Worm (Caenorhabditis elegans) whole organism, L2 larva: Measurements from ENCODE around the gene C25F6.1.

Experiments used
- C34F6.9 ChIP-seq: fragments of 150-350 bp; optimal IDR thresholded peaks from 2 replicates; lab custom pipeline; 2014; ENCODE audit warnings: missing biosample characterization, missing genetic modification characterization
- F13H6.1 ChIP-seq: sonication (generic microtip); optimal IDR thresholded peaks from 2 replicates; lab custom pipeline; 2016; ENCODE audit warnings: missing genetic modification characterization, missing compliant biosample characterization
- Y55F3AM.14 ChIP-seq: fragments of 200-800 bp; sonication (Bioruptor generic); optimal IDR thresholded peaks from 2 replicates; lab custom pipeline; 2018; ENCODE audit warnings: mild to moderate bottlenecking, missing genetic modification characterization, missing compliant biosample characterization
- ZK546.5 ChIP-seq: sonication (generic microtip); optimal IDR thresholded peaks from 2 replicates; lab custom pipeline; 2017; ENCODE audit warnings: missing biosample characterization, missing genetic modification characterization
- alr-1 ChIP-seq: fragments of 150-350 bp; optimal IDR thresholded peaks from 2 replicates; lab custom pipeline; 2014; ENCODE audit warnings: missing biosample characterization, missing genetic modification characterization
- blmp-1 ChIP-seq: sonication (generic microtip); optimal IDR thresholded peaks from 2 replicates; lab custom pipeline; 2017; ENCODE audit warnings: missing genetic modification characterization, mild to moderate bottlenecking, missing compliant biosample characterization, antibody characterized with exemption, moderate library complexity; ENCODE audit not compliant: insufficient read depth
- ceh-16 ChIP-seq: fragments of 150-350 bp; optimal IDR thresholded peaks from 2 replicates; lab custom pipeline; 2014; ENCODE audit warnings: missing biosample characterization, missing genetic modification characterization
- ceh-82 ChIP-seq: fragments of 150-350 bp; optimal IDR thresholded peaks from 2 replicates; lab custom pipeline; 2014; ENCODE audit warnings: missing biosample characterization, missing genetic modification characterization
- crh-2 ChIP-seq: sonication (generic microtip); optimal IDR thresholded peaks from 2 replicates; lab custom pipeline; 2017; ENCODE audit warnings: missing biosample characterization, missing genetic modification characterization
- egl-27 ChIP-seq: sonication (generic microtip); optimal IDR thresholded peaks from 3 replicates; lab custom pipeline; 2017; ENCODE audit warnings: missing biosample characterization, missing genetic modification reagents, missing genetic modification characterization
- elt-1 ChIP-seq: fragments of 150-350 bp; optimal IDR thresholded peaks from 2 replicates; lab custom pipeline; 2014; ENCODE audit warnings: missing biosample characterization, missing genetic modification characterization
- elt-3 ChIP-seq: sonication (generic microtip); optimal IDR thresholded peaks from 2 replicates; lab custom pipeline; 2017; ENCODE audit warnings: missing biosample characterization, missing genetic modification characterization
- fos-1 ChIP-seq: fragments of 150-350 bp; optimal IDR thresholded peaks from 2 replicates; lab custom pipeline; 2014; ENCODE audit warnings: missing biosample characterization, missing genetic modification characterization
- gmeb-1 ChIP-seq: fragments of 150-350 bp; optimal IDR thresholded peaks from 2 replicates; lab custom pipeline; 2014; ENCODE audit warnings: missing biosample characterization, missing genetic modification characterization
- lin-39 ChIP-seq: fragments of 150-350 bp; optimal IDR thresholded peaks from 2 replicates; lab custom pipeline; 2014; ENCODE audit warnings: missing biosample characterization, missing genetic modification reagents, missing genetic modification characterization
- lsy-2 ChIP-seq, 2 experiments: fragments of 150-350 bp in 1 of 2; sonication (generic microtip) in 1 of 2; optimal IDR thresholded peaks; 2 replicates each; lab custom pipeline; 2014 to 2017; ENCODE audit warnings: missing biosample characterization in 2 of 2, missing genetic modification characterization in 2 of 2
- mdl-1 ChIP-seq, 2 experiments: fragments of 150-350 bp in 1 of 2; sonication (generic microtip) in 1 of 2; optimal IDR thresholded peaks; 2 replicates each; lab custom pipeline; 2017; ENCODE audit warnings: missing biosample characterization in 2 of 2, missing genetic modification characterization in 2 of 2
- nhr-10 ChIP-seq: sonication (generic microtip); optimal IDR thresholded peaks from 2 replicates; lab custom pipeline; 2017; ENCODE audit warnings: missing biosample characterization, missing genetic modification characterization
- nhr-129 ChIP-seq: fragments of 150-350 bp; optimal IDR thresholded peaks from 2 replicates; lab custom pipeline; 2014; ENCODE audit warnings: missing biosample characterization, missing genetic modification characterization
- nhr-21 ChIP-seq: fragments of 150-350 bp; optimal IDR thresholded peaks from 2 replicates; lab custom pipeline; 2014; ENCODE audit warnings: missing biosample characterization, missing genetic modification characterization
- nhr-237 ChIP-seq: fragments of 150-350 bp; optimal IDR thresholded peaks from 2 replicates; lab custom pipeline; 2014; ENCODE audit warnings: missing biosample characterization, missing genetic modification characterization
- peb-1 ChIP-seq: fragments of 150-350 bp; optimal IDR thresholded peaks from 2 replicates; lab custom pipeline; 2014; ENCODE audit warnings: missing biosample characterization, missing genetic modification characterization
- sma-3 ChIP-seq: sonication (generic microtip); optimal IDR thresholded peaks from 2 replicates; lab custom pipeline; 2016; ENCODE audit warnings: missing genetic modification reagents, missing genetic modification characterization, missing compliant biosample characterization
- sma-9 ChIP-seq, 2 experiments: fragments of 150-350 bp in 1 of 2; sonication (generic microtip) in 1 of 2; optimal IDR thresholded peaks; 2 replicates each; lab custom pipeline; 2014 to 2016; ENCODE audit warnings: missing genetic modification characterization in 2 of 2, mild to moderate bottlenecking in 1 of 2, missing biosample characterization in 1 of 2, missing compliant biosample characterization in 1 of 2, missing genetic modification reagents in 1 of 2, moderate library complexity in 1 of 2
- unc-55 ChIP-seq: fragments of 150-350 bp; sonication (generic microtip); optimal IDR thresholded peaks from 3 replicates; lab custom pipeline; 2014; ENCODE audit warnings: missing biosample characterization, missing genetic modification reagents, missing genetic modification characterization
- unc-62 ChIP-seq: fragments of 150-350 bp; optimal IDR thresholded peaks from 2 replicates; lab custom pipeline; 2014; ENCODE audit warnings: missing biosample characterization, missing genetic modification reagents, missing genetic modification characterization

C25F6.1 gene

DNA sequence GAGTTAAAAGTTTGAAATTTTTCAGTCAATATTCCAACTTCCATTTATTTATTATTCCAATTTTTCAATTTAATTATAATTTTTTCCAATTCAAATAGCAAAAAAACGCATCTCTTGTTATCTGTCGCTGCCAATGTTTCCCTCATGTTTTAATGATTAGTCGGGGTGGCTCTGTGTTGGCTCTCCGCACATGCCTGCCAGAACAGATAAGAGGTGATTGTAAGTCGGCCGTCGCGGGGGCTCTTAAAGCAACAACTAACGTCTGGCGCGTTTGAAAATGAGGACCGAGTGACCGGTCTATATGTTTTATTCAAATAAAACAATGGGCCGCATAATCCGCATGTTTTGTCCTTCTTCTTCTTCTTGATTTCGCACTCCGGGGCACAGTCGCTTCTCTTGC lies 9.9 kb upstream of the C25F6.1 start:
- TF ChIP-seq alr-1 = no peak
- no peak for TF ChIP-seq lin-39
- TF ChIP-seq blmp-1 = no peak
- TF ChIP-seq fos-1 (tag; lab: Kevin White, UChicago) = peak; percentile 74
- TF ChIP-seq peb-1 (tag; lab: Kevin White, UChicago) = no peak
- peak; percentile 22 for TF ChIP-seq gmeb-1 (tag; lab: Kevin White, UChicago)
- TF ChIP-seq egl-27 (tag; lab: Kevin White, UChicago) = no peak
- no peak for TF ChIP-seq unc-62 (GFP tag; lab: Kevin White, UChicago)
- no peak for TF ChIP-seq elt-1 (tag; lab: Kevin White, UChicago)
- no peak for TF ChIP-seq unc-55 (GFP tag; lab: Kevin White, UChicago)

- no peak for TF ChIP-seq mdl-1 (tag; optimal IDR thresholded peaks at IDR 0.05; lab: Kevin White, UChicago)
- TF ChIP-seq nhr-129 (tag; lab: Kevin White, UChicago) = peak; percentile 12
- no peak for TF ChIP-seq nhr-10 (tag; lab: Kevin White, UChicago)
- no peak for TF ChIP-seq unc-55 (GFP tag; lab: Kevin White, UChicago)
- no peak for TF ChIP-seq gmeb-1 (tag; lab: Kevin White, UChicago)
Measured at ce11 chrX:5477597-5477996, 8.7 kb upstream of the C25F6.1 start.

DNA sequence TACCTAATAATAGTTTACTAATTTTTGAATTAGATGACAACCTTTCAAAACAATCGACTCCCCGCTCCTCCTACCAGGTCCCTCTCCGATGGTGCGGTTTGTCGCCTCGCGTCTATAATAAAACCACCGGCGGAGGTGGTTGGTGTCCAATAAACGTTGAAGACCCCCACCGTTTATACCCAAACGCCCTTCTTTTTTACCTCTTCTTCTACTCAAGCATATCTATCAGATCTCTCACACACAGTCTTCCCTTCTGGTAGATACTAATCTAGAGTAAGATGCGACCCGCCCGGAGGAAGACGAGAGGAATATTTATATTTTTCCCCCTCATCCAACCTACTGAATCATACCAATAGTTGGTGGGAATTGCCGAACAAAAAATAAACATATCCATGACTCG lies 7.4 kb upstream of the C25F6.1 start:
- TF ChIP-seq ceh-16 (tag; lab: Kevin White, UChicago) = peak; percentile 69
- no peak for TF ChIP-seq ZK546.5 (tag; lab: Kevin White, UChicago)
- TF ChIP-seq elt-1 (tag; lab: Kevin White, UChicago) = peak; percentile 27
- TF ChIP-seq sma-9 (GFP tag; optimal IDR thresholded peaks at IDR 0.05; lab: Kevin White, UChicago) = peak; percentile 4
- no peak for TF ChIP-seq sma-9 (tag; optimal IDR thresholded peaks at IDR 0.05; lab: Kevin White, UChicago)

- TF ChIP-seq elt-3 (tag; lab: Kevin White, UChicago) = no peak
- TF ChIP-seq gmeb-1 (tag; lab: Kevin White, UChicago) = peak; percentile 4
- peak; percentile 50 for TF ChIP-seq fos-1 (tag; lab: Kevin White, UChicago)
Measured at ce11 chrX:5479300-5479811, 6.9 kb upstream of the C25F6.1 start, which contains the start of gene dlg-1. dlg-1 (plus strand) TSS chrX:5479700.

ce11 chrX:5479876-5480580 lies 6.3 kb upstream of the C25F6.1 start:
- TF ChIP-seq Y55F3AM.14 (GFP tag; lab: Kevin White, UChicago) (no peak), sma-9 (GFP tag; optimal IDR thresholded peaks at IDR 0.05; lab: Kevin White, UChicago) (peak; percentile 24), sma-9 (tag; optimal IDR thresholded peaks at IDR 0.05; lab: Kevin White, UChicago) (no peak), peb-1 (tag; lab: Kevin White, UChicago) (peak; percentile 35), nhr-237 (tag; lab: Kevin White, UChicago) (no peak), F13H6.1 (tag; lab: Kevin White, UChicago) (peak; percentile 63), C34F6.9 (tag; lab: Kevin White, UChicago) (peak; percentile 2), nhr-129 (tag; lab: Kevin White, UChicago) (peak; percentile 44), fos-1 (tag; lab: Kevin White, UChicago) (peak; percentile 74), sma-3 (GFP tag; lab: Kevin White, UChicago) (peak; percentile 29), crh-2 (tag; lab: Kevin White, UChicago) (peak; percentile 46)

DNA sequence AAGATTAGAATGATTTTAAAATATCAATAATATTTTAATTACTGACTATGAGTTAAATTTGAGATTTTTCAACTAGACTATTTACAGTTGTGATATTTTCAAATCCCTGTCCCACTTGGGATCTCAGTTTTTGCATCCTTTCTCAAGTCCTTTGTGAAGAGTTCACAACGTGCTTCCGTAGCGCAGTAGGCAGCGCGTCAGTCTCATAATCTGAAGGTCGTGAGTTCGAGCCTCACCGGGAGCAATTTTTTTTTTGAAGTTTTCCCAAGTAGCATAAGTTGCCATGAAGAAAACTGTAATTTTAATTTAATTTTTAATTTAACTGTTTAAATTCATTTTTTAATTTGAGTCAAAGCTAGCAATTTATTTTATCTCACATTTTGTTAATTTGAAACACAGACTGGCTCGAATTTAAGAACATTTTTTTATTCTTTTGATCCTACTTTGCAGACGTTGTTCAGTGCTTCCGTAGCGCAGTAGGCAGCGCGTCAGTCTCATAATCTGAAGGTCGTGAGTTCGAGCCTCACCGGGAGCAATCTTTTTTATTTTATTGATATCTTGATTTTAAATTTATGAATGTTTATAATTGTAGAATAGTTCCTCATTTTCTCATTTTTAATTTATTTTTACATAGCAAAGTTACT lies 881 bp upstream of the C25F6.1 start:
- TF ChIP-seq lsy-2 (tag; optimal IDR thresholded peaks at IDR 0.05; lab: Kevin White, UChicago) = peak; percentile 2 to 25
- TF ChIP-seq ceh-82 (tag; lab: Kevin White, UChicago) = no peak
- TF ChIP-seq C34F6.9 (tag; lab: Kevin White, UChicago) = peak; percentile 18
- peak; percentile 16 for TF ChIP-seq nhr-21 (tag; lab: Kevin White, UChicago)
